Worm (Caenorhabditis elegans) whole organism, L1 larva: ENCODE data around the gene ZK1010.12.

ENCODE experiments used
- C16A3.4 ChIP-seq: fragments of 150-350 bp; optimal IDR thresholded peaks from 2 replicates; lab custom pipeline; 2014; ENCODE audit warnings: missing biosample characterization, missing genetic modification characterization
- Y116A8C.19 ChIP-seq: sonication (generic microtip); optimal IDR thresholded peaks from 2 replicates; lab custom pipeline; 2016; ENCODE audit warnings: missing compliant biosample characterization, missing genetic modification characterization, borderline replicate concordance
- alr-1 ChIP-seq: fragments of 200-800 bp; sonication (Bioruptor generic); optimal IDR thresholded peaks from 2 replicates; lab custom pipeline; 2018; ENCODE audit warnings: borderline replicate concordance, mild to moderate bottlenecking, missing genetic modification characterization, missing compliant biosample characterization
- blmp-1 ChIP-seq: fragments of 150-350 bp; optimal IDR thresholded peaks from 2 replicates; lab custom pipeline; 2014; ENCODE audit warnings: missing biosample characterization, missing genetic modification characterization
- ceh-63 ChIP-seq: fragments of 200-800 bp; sonication (Bioruptor generic); optimal IDR thresholded peaks from 2 replicates; lab custom pipeline; 2018; ENCODE audit warnings: mild to moderate bottlenecking, missing genetic modification characterization, missing compliant biosample characterization
- ceh-8 ChIP-seq: fragments of 200-800 bp; sonication (Bioruptor generic); optimal IDR thresholded peaks from 2 replicates; lab custom pipeline; 2018; ENCODE audit warnings: mild to moderate bottlenecking, missing genetic modification characterization, moderate library complexity, missing compliant biosample characterization
- ceh-88 ChIP-seq: fragments of 200-800 bp; sonication (Bioruptor generic); IDR thresholded peaks from 2 replicates; pipeline ENCODE4 v1.3.6; 2022; ENCODE audit warnings: missing genetic modification characterization, missing compliant biosample characterization
- ceh-90 ChIP-seq: sonication (generic microtip); optimal IDR thresholded peaks from 2 replicates; lab custom pipeline; 2016; ENCODE audit warnings: missing genetic modification characterization, missing compliant biosample characterization
- efl-1 ChIP-seq, 4 experiments: fragments of 150-350 bp; optimal IDR thresholded peaks in 3 of 4; peaks in 1 of 4; 1 replicate in 1 of 4; 2 replicates in 3 of 4; lab custom pipeline; 2014; ENCODE audit warnings: missing biosample characterization in 2 of 4, missing genetic modification characterization in 2 of 4, missing genetic modification reagents in 2 of 4
- elt-2 ChIP-seq: sonication (generic microtip); optimal IDR thresholded peaks from 2 replicates; lab custom pipeline; 2016; ENCODE audit warnings: missing genetic modification characterization, mild to moderate bottlenecking, inconsistent platforms, missing compliant biosample characterization, missing genetic modification reagents
- elt-3 ChIP-seq, 6 experiments: fragments of 150-350 bp in 1 of 6; sonication (generic microtip); optimal IDR thresholded peaks; 2 replicates each; lab custom pipeline; 2017 to 2018; ENCODE audit warnings: missing biosample characterization in 6 of 6, missing genetic modification characterization in 6 of 6, inconsistent platforms in 1 of 6
- fkh-4 ChIP-seq: sonication (generic microtip); optimal IDR thresholded peaks from 2 replicates; lab custom pipeline; 2016; ENCODE audit warnings: missing compliant biosample characterization, missing genetic modification characterization, borderline replicate concordance
- fkh-8 ChIP-seq: sonication (generic microtip); optimal IDR thresholded peaks from 2 replicates; lab custom pipeline; 2016; ENCODE audit warnings: mild to moderate bottlenecking, missing genetic modification characterization, missing compliant biosample characterization
- hlh-17 ChIP-seq: fragments of 200-800 bp; sonication (Bioruptor generic); optimal IDR thresholded peaks from 2 replicates; lab custom pipeline; 2018; ENCODE audit warnings: missing genetic modification characterization, mild to moderate bottlenecking, missing compliant biosample characterization, moderate library complexity, borderline replicate concordance
- lin-14 ChIP-seq: fragments of 200-800 bp; sonication (Bioruptor generic); optimal IDR thresholded peaks from 2 replicates; lab custom pipeline; 2018; ENCODE audit warnings: mild to moderate bottlenecking, missing genetic modification characterization, moderate library complexity, missing compliant biosample characterization
- lin-35 ChIP-seq, 2 experiments: fragments of 150-350 bp; optimal IDR thresholded peaks; 2 replicates each; lab custom pipeline; 2014; ENCODE audit warnings: missing biosample characterization in 2 of 2, missing genetic modification characterization in 2 of 2, missing genetic modification reagents in 2 of 2
- lin-39 ChIP-seq: fragments of 150-350 bp; optimal IDR thresholded peaks from 2 replicates; lab custom pipeline; 2014; ENCODE audit warnings: missing biosample characterization, missing genetic modification reagents, missing genetic modification characterization
- lsy-2 ChIP-seq, 2 experiments: fragments of 150-350 bp; optimal IDR thresholded peaks; 2 replicates each; lab custom pipeline; 2014; ENCODE audit warnings: missing biosample characterization in 2 of 2, missing genetic modification characterization in 2 of 2
- mep-1 ChIP-seq: fragments of 150-350 bp; optimal IDR thresholded peaks from 2 replicates; lab custom pipeline; 2014; ENCODE audit warnings: missing biosample characterization, missing genetic modification characterization
- nhr-11 ChIP-seq: fragments of 150-350 bp; optimal IDR thresholded peaks from 2 replicates; lab custom pipeline; 2014; ENCODE audit warnings: missing biosample characterization, missing genetic modification characterization
- nhr-12 ChIP-seq: sonication (generic microtip); optimal IDR thresholded peaks from 2 replicates; lab custom pipeline; 2017; ENCODE audit warnings: missing biosample characterization, missing genetic modification characterization
- nhr-47 ChIP-seq: sonication (generic microtip); optimal IDR thresholded peaks from 2 replicates; lab custom pipeline; 2016; ENCODE audit warnings: mild to moderate bottlenecking, missing genetic modification characterization, moderate library complexity, missing compliant biosample characterization
- nhr-85 ChIP-seq: sonication (generic microtip); peaks from one replicate; lab custom pipeline; 2016; ENCODE audit warnings: missing genetic modification characterization, inconsistent platforms, missing compliant biosample characterization
- nhr-90 ChIP-seq: sonication (generic microtip); optimal IDR thresholded peaks from 2 replicates; lab custom pipeline; 2016; ENCODE audit warnings: mild to moderate bottlenecking, missing genetic modification characterization, missing compliant biosample characterization; ENCODE audit not compliant: poor library complexity
- pqm-1 ChIP-seq: sonication (generic microtip); optimal IDR thresholded peaks from 3 replicates; lab custom pipeline; 2017; ENCODE audit warnings: missing biosample characterization, missing genetic modification characterization
- rnt-1 ChIP-seq: sonication (generic microtip); optimal IDR thresholded peaks from 2 replicates; lab custom pipeline; 2016; ENCODE audit warnings: mild to moderate bottlenecking, missing genetic modification characterization, moderate library complexity, missing compliant biosample characterization
- snpc-4 ChIP-seq: fragments of 150-350 bp; optimal IDR thresholded peaks from 2 replicates; lab custom pipeline; 2014; ENCODE audit warnings: missing biosample characterization, missing genetic modification characterization
- sox-4 ChIP-seq: sonication (generic microtip); optimal IDR thresholded peaks from 2 replicates; lab custom pipeline; 2016; ENCODE audit warnings: missing genetic modification characterization, missing compliant biosample characterization
- sptf-1 ChIP-seq: fragments of 150-350 bp; optimal IDR thresholded peaks from 2 replicates; lab custom pipeline; 2014; ENCODE audit warnings: missing biosample characterization, missing genetic modification characterization
- sup-37 ChIP-seq: fragments of 200-800 bp; sonication (Bioruptor generic); optimal IDR thresholded peaks from 2 replicates; lab custom pipeline; 2018; ENCODE audit warnings: mild to moderate bottlenecking, missing genetic modification characterization, missing compliant biosample characterization
- swsn-7 ChIP-seq: sonication (generic microtip); optimal IDR thresholded peaks from 2 replicates; lab custom pipeline; 2016; ENCODE audit warnings: missing genetic modification characterization, missing compliant biosample characterization
- tbx-2 ChIP-seq: sonication (generic microtip); optimal IDR thresholded peaks from 2 replicates; lab custom pipeline; 2016; ENCODE audit warnings: missing genetic modification characterization, missing compliant biosample characterization
- unc-130 ChIP-seq: fragments of 150-350 bp; optimal IDR thresholded peaks from 2 replicates; lab custom pipeline; 2017; ENCODE audit warnings: missing biosample characterization, missing genetic modification characterization, inconsistent platforms
- unc-86 ChIP-seq: sonication (generic microtip); optimal IDR thresholded peaks from 2 replicates; lab custom pipeline; 2016; ENCODE audit warnings: missing genetic modification characterization, missing compliant biosample characterization
- xbp-1 ChIP-seq: sonication (generic microtip); optimal IDR thresholded peaks from 2 replicates; lab custom pipeline; 2016; ENCODE audit warnings: missing genetic modification characterization, missing compliant biosample characterization

Gene ZK1010.12

ce11 chrIII:13018619-13019018 lies 27.5 kb downstream of the ZK1010.12 start, which contains the start of gene col-98 (continued):
- no peak for TF ChIP-seq lin-35 (GFP tag; optimal IDR thresholded peaks at IDR 0.05; lab: Kevin White, UChicago)
- TF ChIP-seq hlh-17, result no peak
- peak in 1 of 6 experiments; percentile 10 for TF ChIP-seq elt-3 (tag; optimal IDR thresholded peaks at IDR 0.05; lab: Kevin White, UChicago)
- TF ChIP-seq sptf-1 (tag; lab: Kevin White, UChicago), result no peak
- peak in 1 of 2 experiments; percentile 16 for TF ChIP-seq lsy-2 (tag; optimal IDR thresholded peaks at IDR 0.05; lab: Kevin White, UChicago)
- peak; percentile 85 for TF ChIP-seq nhr-85 (tag; lab: Kevin White, UChicago)
- no peak for TF ChIP-seq fkh-8 (tag; lab: Kevin White, UChicago)
- peak; percentile 62 for TF ChIP-seq blmp-1 (tag; lab: Kevin White, UChicago)
- TF ChIP-seq rnt-1 (tag; lab: Kevin White, UChicago), result no peak
- no peak for TF ChIP-seq swsn-7
- no peak for TF ChIP-seq sup-37
- TF ChIP-seq alr-1 (tag; lab: Kevin White, UChicago), result no peak
- peak; percentile 46 for TF ChIP-seq nhr-90 (tag; lab: Kevin White, UChicago)
- TF ChIP-seq pqm-1 (tag; lab: Kevin White, UChicago), result no peak
- TF ChIP-seq sox-4, result no peak
- TF ChIP-seq nhr-11 (tag; lab: Kevin White, UChicago), result no peak
- TF ChIP-seq snpc-4, result no peak
- TF ChIP-seq ceh-90 (tag; lab: Kevin White, UChicago), result no peak
- no peak for TF ChIP-seq lin-39 (tag; lab: Kevin White, UChicago)
- TF ChIP-seq mep-1 (tag; lab: Kevin White, UChicago), result peak; percentile 39
- TF ChIP-seq unc-130 (tag; lab: Kevin White, UChicago), result no peak
- TF ChIP-seq xbp-1, result no peak
- TF ChIP-seq lin-14 (GFP tag; lab: Kevin White, UChicago), result peak; percentile 78
- TF ChIP-seq Y116A8C.19 (tag; lab: Kevin White, UChicago), result no peak

- no peak for TF ChIP-seq elt-2 (tag; lab: Kevin White, UChicago)
- peak; percentile 79 for TF ChIP-seq ceh-8
Observed at ce11 chrIII:13019547-13020098, 28.5 kb downstream of the ZK1010.12 start.

DNA sequence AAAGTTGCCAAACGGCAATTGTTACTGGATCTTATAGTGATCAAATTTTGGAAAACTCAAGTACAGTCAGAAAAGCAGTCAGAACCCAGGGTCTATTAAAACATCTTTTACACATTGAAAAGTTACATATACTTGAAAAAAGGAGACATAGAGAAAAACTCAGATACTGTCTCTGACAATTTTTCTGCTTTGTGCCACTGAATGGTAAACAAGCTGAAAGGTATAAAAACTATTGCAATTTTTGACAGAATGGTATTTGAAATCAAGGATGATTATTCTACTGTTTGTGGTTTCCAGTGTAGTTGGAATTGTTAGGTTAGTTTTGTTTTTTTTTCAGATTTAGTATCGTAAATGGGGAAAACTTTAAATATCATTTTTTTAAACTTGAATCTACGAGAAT lies 29.6 kb downstream of the ZK1010.12 start, which contains the start of gene cyp-13A11:
cyp-13A11 (plus strand) TSS at position 266 of the 400 bp plus-strand sequence.
- TF ChIP-seq C16A3.4 (tag; lab: Kevin White, UChicago), result no peak
- TF ChIP-seq nhr-47 (tag; lab: Kevin White, UChicago), result no peak
- TF ChIP-seq fkh-4 (tag; lab: Kevin White, UChicago), result no peak
- no peak for TF ChIP-seq blmp-1 (tag; lab: Kevin White, UChicago)
- TF ChIP-seq nhr-12, result no peak

- TF ChIP-seq ceh-63 (GFP tag; lab: Kevin White, UChicago) (no peak), lin-35 (GFP tag; optimal IDR thresholded peaks at IDR 0.05; lab: Kevin White, UChicago) (peak in 1 of 2 experiments; percentile 8), Y116A8C.19 (tag; lab: Kevin White, UChicago) (no peak), elt-2 (tag; lab: Kevin White, UChicago) (peak; percentile 20)
Observed at ce11 chrIII:13024281-13024680, 33.2 kb downstream of the ZK1010.12 start, which contains the start of gene cyp-13A12. Gene cyp-13A12, plus strand, starts transcription at chrIII:13024547.

DNA sequence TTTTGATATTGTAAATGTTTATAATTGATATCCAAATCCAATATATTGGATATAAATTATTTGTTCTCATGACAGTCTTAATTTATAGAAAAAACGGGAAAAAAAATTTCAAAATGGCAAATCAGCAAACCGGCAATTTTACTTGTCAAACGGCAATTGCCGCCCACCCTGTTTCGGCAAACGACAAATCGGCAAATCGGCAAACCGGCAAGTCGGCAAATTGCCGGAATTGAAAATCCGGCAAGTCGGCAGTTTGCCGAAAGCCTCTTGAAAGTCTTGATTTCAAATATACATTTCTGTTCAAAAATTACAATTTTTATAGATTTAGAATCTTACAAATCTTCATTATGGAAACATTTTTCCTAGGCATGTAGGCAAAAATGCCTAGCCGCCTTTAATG lies 36.9 kb downstream of the ZK1010.12 start:
- TF ChIP-seq tbx-2 (tag; lab: Kevin White, UChicago), result no peak
- TF ChIP-seq unc-86, result no peak
- TF ChIP-seq ceh-88 (GFP tag; lab: Robert Waterston, UW), result no peak
- TF ChIP-seq efl-1 (optimal IDR thresholded peaks at IDR 0.05; lab: Kevin White, UChicago), result no peak
- peak in 1 of 2 experiments; percentile 53 for TF ChIP-seq efl-1 (GFP tag; optimal IDR thresholded peaks at IDR 0.05 in 1 of 2; lab: Kevin White, UChicago)
